Fruit fly (Drosophila melanogaster) whole organism, embryonic: ENCODE measurements around the gene Syn1.

Experiments
- Asciz ChIP-seq: fragments of 200-800 bp; sonication (Bioruptor generic); optimal IDR thresholded peaks from 2 replicates; lab custom pipeline; 2017; ENCODE audit warnings: missing biosample characterization, mild to moderate bottlenecking, missing genetic modification characterization, missing genetic modification reagents
- B-H1 ChIP-seq: fragments of 200-800 bp; sonication (Bioruptor generic); IDR thresholded peaks from 3 replicates; pipeline ENCODE4 v1.3.6; 2022; ENCODE audit warnings: missing biosample characterization, missing genetic modification characterization
- B-H2 ChIP-seq: fragments of 200-800 bp; sonication (Bioruptor generic); optimal IDR thresholded peaks from 2 replicates; lab custom pipeline; 2018; ENCODE audit warnings: missing biosample characterization, mild to moderate bottlenecking, missing genetic modification characterization
- Bteb2 ChIP-seq: fragments of 200-800 bp; sonication (Bioruptor generic); optimal IDR thresholded peaks from 2 replicates; lab custom pipeline; 2016; ENCODE audit warnings: missing biosample characterization, missing genetic modification characterization
- CG11247 ChIP-seq: fragments of 200-800 bp; sonication (Bioruptor generic); IDR thresholded peaks from 2 replicates; pipeline ENCODE4 v1.3.6; 2022; ENCODE audit warnings: missing biosample characterization, missing genetic modification characterization
- CG12219 ChIP-seq: fragments of 200-800 bp; sonication (Bioruptor generic); optimal IDR thresholded peaks from 3 replicates; lab custom pipeline; 2018; ENCODE audit warnings: missing biosample characterization, mild to moderate bottlenecking, missing genetic modification characterization
- CG13624 ChIP-seq: fragments of 200-800 bp; sonication (Bioruptor generic); optimal IDR thresholded peaks from 2 replicates; lab custom pipeline; 2016; ENCODE audit warnings: missing biosample characterization, missing genetic modification characterization
- CG15514 ChIP-seq: fragments of 200-800 bp; sonication (Bioruptor generic); optimal IDR thresholded peaks from 3 replicates; lab custom pipeline; 2017; ENCODE audit warnings: missing biosample characterization, missing genetic modification characterization, mild to moderate bottlenecking, moderate library complexity, missing genetic modification reagents
- CG1832 ChIP-seq: fragments of 200-800 bp; sonication (Bioruptor generic); optimal IDR thresholded peaks from 2 replicates; lab custom pipeline; 2017; ENCODE audit warnings: missing biosample characterization, mild to moderate bottlenecking, missing genetic modification characterization, inconsistent platforms
- CG3163 ChIP-seq: fragments of 200-800 bp; sonication (Bioruptor generic); optimal IDR thresholded peaks from 3 replicates; lab custom pipeline; 2016; ENCODE audit warnings: missing biosample characterization, missing genetic modification characterization
- CG32532 ChIP-seq: fragments of 200-800 bp; sonication (Bioruptor generic); IDR thresholded peaks from 2 replicates; pipeline ENCODE4 v1.3.6; 2022; ENCODE audit warnings: missing biosample characterization, missing genetic modification characterization
- CG43689 ChIP-seq: fragments of 200-800 bp; sonication (Bioruptor generic); IDR thresholded peaks from 2 replicates; pipeline ENCODE4 v1.3.6; 2022; ENCODE audit warnings: missing biosample characterization, missing genetic modification characterization
- CG6813 ChIP-seq: fragments of 200-800 bp; sonication (Bioruptor generic); optimal IDR thresholded peaks from 2 replicates; lab custom pipeline; 2017; ENCODE audit warnings: missing biosample characterization, missing genetic modification characterization, mild to moderate bottlenecking, moderate library complexity, missing genetic modification reagents
- CG6854 ChIP-seq: fragments of 200-800 bp; sonication (Bioruptor generic); optimal IDR thresholded peaks from 3 replicates; lab custom pipeline; 2017; ENCODE audit warnings: missing biosample characterization, mild to moderate bottlenecking, missing genetic modification characterization
- CG7745 ChIP-seq: fragments of 200-800 bp; sonication (Bioruptor generic); optimal IDR thresholded peaks from 2 replicates; lab custom pipeline; 2018; ENCODE audit warnings: missing biosample characterization, mild to moderate bottlenecking, missing genetic modification characterization, moderate library complexity
- CG7928 ChIP-seq: fragments of 200-800 bp; sonication (Bioruptor generic); optimal IDR thresholded peaks from 2 replicates; lab custom pipeline; 2017; ENCODE audit warnings: missing biosample characterization, mild to moderate bottlenecking, missing genetic modification characterization
- CG8359 ChIP-seq: fragments of 200-800 bp; sonication (Bioruptor generic); optimal IDR thresholded peaks from 2 replicates; lab custom pipeline; 2017; ENCODE audit warnings: missing biosample characterization, mild to moderate bottlenecking, missing genetic modification characterization, borderline replicate concordance
- CG8478 ChIP-seq: fragments of >200 bp; optimal IDR thresholded peaks from 2 replicates; lab custom pipeline; 2018
- CG9727 ChIP-seq: fragments of 200-800 bp; sonication (Bioruptor generic); optimal IDR thresholded peaks from 3 replicates; lab custom pipeline; 2017; ENCODE audit warnings: missing biosample characterization, mild to moderate bottlenecking, missing genetic modification characterization
- CkIIα-i1 ChIP-seq: fragments of 200-800 bp; sonication (Bioruptor generic); IDR thresholded peaks from 2 replicates; pipeline ENCODE4 v1.3.6; 2022; ENCODE audit warnings: missing biosample characterization, missing genetic modification characterization
- CrebB ChIP-seq: fragments of 200-800 bp; sonication (Bioruptor generic); optimal IDR thresholded peaks from 3 replicates; lab custom pipeline; 2018; ENCODE audit warnings: missing biosample characterization, mild to moderate bottlenecking, missing genetic modification characterization
- Deaf1 ChIP-seq: fragments of 200-800 bp; optimal IDR thresholded peaks from 3 replicates; lab custom pipeline; 2019; ENCODE audit warnings: missing biosample characterization, mild to moderate bottlenecking, missing genetic modification characterization, moderate library complexity
- E2f1 ChIP-seq: fragments of 200-800 bp; sonication (Bioruptor generic); IDR thresholded peaks from 2 replicates; pipeline ENCODE4 v1.3.6; 2022; ENCODE audit warnings: missing biosample characterization, missing genetic modification characterization
- Hr51 ChIP-seq, 2 experiments: fragments of 200-800 bp; sonication (Bioruptor generic); optimal IDR thresholded peaks; 2 replicates in 1 of 2; 3 replicates in 1 of 2; lab custom pipeline; 2016 to 2018; ENCODE audit warnings: missing biosample characterization in 2 of 2, missing genetic modification characterization in 2 of 2, mild to moderate bottlenecking in 1 of 2, moderate library complexity in 1 of 2
- Kr ChIP-seq: fragments of 200-800 bp; sonication (Bioruptor generic); optimal IDR thresholded peaks from 2 replicates; lab custom pipeline; 2017; ENCODE audit warnings: missing biosample characterization, mild to moderate bottlenecking, missing genetic modification characterization
- Optix ChIP-seq: fragments of 200-800 bp; sonication (Bioruptor generic); IDR thresholded peaks from 3 replicates; pipeline ENCODE4 v1.3.6; 2022; ENCODE audit warnings: missing biosample characterization, missing genetic modification characterization
- Ravus ChIP-seq: fragments of 200-800 bp; sonication (Bioruptor generic); IDR thresholded peaks from 2 replicates; pipeline ENCODE4 v1.3.6; 2022; ENCODE audit warnings: missing biosample characterization, missing genetic modification characterization
- Taf1 ChIP-seq: fragments of 200-800 bp; sonication (Bioruptor generic); IDR thresholded peaks from 2 replicates; pipeline ENCODE4 v1.3.6; 2022; ENCODE audit warnings: missing biosample characterization, missing genetic modification characterization
- al ChIP-seq: fragments of 200-800 bp; sonication (Bioruptor generic); IDR thresholded peaks from 2 replicates; pipeline ENCODE4 v1.3.6; 2022; ENCODE audit warnings: missing biosample characterization, missing genetic modification characterization
- ara ChIP-seq: fragments of 200-800 bp; sonication (Bioruptor generic); IDR thresholded peaks from 2 replicates; pipeline ENCODE4 v1.3.6; 2022; ENCODE audit warnings: missing biosample characterization, missing genetic modification characterization
- ase ChIP-seq: fragments of 200-800 bp; sonication (Bioruptor generic); IDR thresholded peaks from 3 replicates; pipeline ENCODE4 v1.3.6; 2022; ENCODE audit warnings: missing biosample characterization, missing genetic modification characterization
- cas ChIP-seq: fragments of 200-800 bp; sonication (Bioruptor generic); IDR thresholded peaks from 2 replicates; pipeline ENCODE4 v1.3.6; 2022; ENCODE audit warnings: missing biosample characterization, missing genetic modification characterization
- chm ChIP-seq: fragments of 200-800 bp; sonication (Bioruptor generic); IDR thresholded peaks from 2 replicates; pipeline ENCODE4 v1.3.6; 2022; ENCODE audit warnings: missing biosample characterization, missing genetic modification characterization
- crol ChIP-seq: fragments of 200-800 bp; sonication (Bioruptor generic); IDR thresholded peaks from 2 replicates; pipeline ENCODE4 v1.3.6; 2022; ENCODE audit warnings: missing biosample characterization, missing genetic modification characterization
- dati ChIP-seq: fragments of 200-800 bp; sonication (Bioruptor generic); IDR thresholded peaks from 2 replicates; pipeline ENCODE4 v1.3.6; 2022; ENCODE audit warnings: missing biosample characterization, missing genetic modification characterization
- gsb-n ChIP-seq: fragments of 200-800 bp; sonication (Bioruptor generic); optimal IDR thresholded peaks from 3 replicates; lab custom pipeline; 2018; ENCODE audit warnings: missing biosample characterization, mild to moderate bottlenecking, missing genetic modification characterization
- jing ChIP-seq: fragments of 200-800 bp; sonication (Bioruptor generic); optimal IDR thresholded peaks from 2 replicates; lab custom pipeline; 2018; ENCODE audit warnings: missing biosample characterization, mild to moderate bottlenecking, missing genetic modification characterization
- lab ChIP-seq: fragments of 200-800 bp; sonication (Bioruptor generic); optimal IDR thresholded peaks from 3 replicates; lab custom pipeline; 2017; ENCODE audit warnings: missing biosample characterization, missing genetic modification characterization, mild to moderate bottlenecking, moderate library complexity, missing genetic modification reagents
- pros ChIP-seq: fragments of 200-800 bp; sonication (Bioruptor generic); optimal IDR thresholded peaks from 3 replicates; lab custom pipeline; 2019; ENCODE audit warnings: missing biosample characterization, mild to moderate bottlenecking, missing genetic modification characterization, moderate library complexity
- sc ChIP-seq, 3 experiments: fragments of >200 bp in 2 of 3; fragments of 200-800 bp in 1 of 3; sonication (Bioruptor generic) in 1 of 3; optimal IDR thresholded peaks; 2 replicates in 2 of 3; 3 replicates in 1 of 3; lab custom pipeline; 2017; ENCODE audit warnings: mild to moderate bottlenecking in 1 of 3, missing biosample characterization in 1 of 3, missing genetic modification characterization in 1 of 3, missing genetic modification reagents in 1 of 3
- tap ChIP-seq: fragments of 200-800 bp; optimal IDR thresholded peaks from 3 replicates; lab custom pipeline; 2019; ENCODE audit warnings: missing biosample characterization, mild to moderate bottlenecking, missing genetic modification characterization, moderate library complexity
- tin ChIP-seq: fragments of 200-800 bp; sonication (Bioruptor generic); optimal IDR thresholded peaks from 3 replicates; lab custom pipeline; 2016; ENCODE audit warnings: missing biosample characterization, missing genetic modification characterization
- tio ChIP-seq: fragments of 200-800 bp; sonication (Bioruptor generic); optimal IDR thresholded peaks from 2 replicates; lab custom pipeline; 2017; ENCODE audit warnings: missing biosample characterization, missing genetic modification characterization, inconsistent platforms
- tna ChIP-seq: fragments of 200-800 bp; sonication (Bioruptor generic); IDR thresholded peaks from 2 replicates; pipeline ENCODE4 v1.3.6; 2022; ENCODE audit warnings: missing biosample characterization, missing genetic modification characterization; ENCODE audit not compliant: partially characterized antibody
- toy ChIP-seq: fragments of 200-800 bp; sonication (Bioruptor generic); IDR thresholded peaks from 2 replicates; pipeline ENCODE4 v1.3.6; 2022; ENCODE audit warnings: missing biosample characterization, missing genetic modification characterization
- twi ChIP-seq: fragments of 200-800 bp; optimal IDR thresholded peaks from 2 replicates; lab custom pipeline; 2019; ENCODE audit warnings: missing biosample characterization, mild to moderate bottlenecking, missing genetic modification characterization, moderate library complexity
- z ChIP-seq: fragments of 200-800 bp; sonication (Bioruptor generic); IDR thresholded peaks from 3 replicates; pipeline ENCODE4 v1.3.6; 2022; ENCODE audit warnings: missing biosample characterization, missing genetic modification characterization

The Syn1 gene

DNA sequence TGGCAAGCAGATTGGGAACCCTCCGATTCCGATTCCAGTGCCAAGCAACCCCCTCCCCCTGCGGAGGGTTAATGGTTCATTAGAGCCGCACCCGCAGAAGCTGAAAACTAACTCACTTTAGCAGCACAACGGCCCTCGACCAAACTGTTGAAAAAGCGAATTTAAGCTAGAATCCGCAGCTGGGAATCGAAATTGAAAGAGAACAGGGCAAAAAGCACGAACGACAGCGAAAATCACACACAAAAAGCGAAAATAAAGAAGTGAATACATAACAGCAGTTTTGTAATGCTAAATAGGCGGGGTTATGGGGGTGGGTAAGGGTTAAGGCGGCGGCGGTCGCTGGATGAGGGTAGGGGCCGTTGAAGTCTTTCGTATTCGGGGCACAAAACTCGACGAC, 42.6 kb downstream of the Syn1 start (continued):
- TF ChIP-seq toy (GFP tag; lab: Robert Waterston, UW): no peak
- no peak for TF ChIP-seq Deaf1
- no peak for TF ChIP-seq tio (GFP tag; lab: Kevin White, UChicago)
- TF ChIP-seq CrebB (tag; lab: Kevin White, UChicago): no peak
- TF ChIP-seq E2f1 (GFP tag; lab: Robert Waterston, UW): no peak
- no peak for TF ChIP-seq tin (GFP tag; lab: Kevin White, UChicago)
- no peak for TF ChIP-seq tap
- TF ChIP-seq al (GFP tag; lab: Robert Waterston, UW): no peak
- TF ChIP-seq CG43689 (GFP tag; lab: Robert Waterston, UW): no peak
- no peak for TF ChIP-seq B-H1 (GFP tag; lab: Robert Waterston, UW)
- peak; percentile 26 for TF ChIP-seq pros (GFP tag; lab: Kevin White, UChicago)
- no peak for TF ChIP-seq CG9727
- TF ChIP-seq z (GFP tag; lab: Robert Waterston, UW): no peak
- no peak for TF ChIP-seq CG15514 (GFP tag; lab: Kevin White, UChicago)
- no peak for TF ChIP-seq gsb-n (tag; lab: Kevin White, UChicago)
- no peak for TF ChIP-seq Bteb2 (GFP tag; lab: Kevin White, UChicago)
- TF ChIP-seq CG8359: no peak
- peak; percentile 11 for TF ChIP-seq Kr (GFP tag; lab: Kevin White, UChicago)
- TF ChIP-seq CG13624: no peak
- TF ChIP-seq sc (optimal IDR thresholded peaks at IDR 0.05; lab: Kevin White, UChicago): no peak
- no peak for TF ChIP-seq sc (GFP tag; optimal IDR thresholded peaks at IDR 0.05; lab: Kevin White, UChicago)
- no peak for TF ChIP-seq CG7928 (GFP tag; lab: Kevin White, UChicago)
- TF ChIP-seq twi: peak; percentile 89
- no peak for TF ChIP-seq CG7745 (tag; lab: Kevin White, UChicago)
- TF ChIP-seq Ravus (GFP tag; lab: Robert Waterston, UW): no peak
- TF ChIP-seq chm (GFP tag; lab: Robert Waterston, UW): 0 out of 2 replicates have a peak, but pooled peaks have one; percentile 22
- TF ChIP-seq lab: no peak
- no peak for TF ChIP-seq CG12219 (GFP tag; lab: Kevin White, UChicago)
- TF ChIP-seq CkIIα-i1 (GFP tag; lab: Robert Waterston, UW): no peak
- no peak for TF ChIP-seq CG6813 (GFP tag; lab: Kevin White, UChicago)
- no peak for TF ChIP-seq CG3163 (GFP tag; lab: Kevin White, UChicago)
- no peak for TF ChIP-seq B-H2 (GFP tag; lab: Kevin White, UChicago)
- no peak for TF ChIP-seq CG32532 (GFP tag; lab: Robert Waterston, UW)
- no peak for TF ChIP-seq Optix (GFP tag; lab: Robert Waterston, UW)
- no peak for TF ChIP-seq Taf1 (GFP tag; lab: Robert Waterston, UW)
- no peak for TF ChIP-seq dati (GFP tag; lab: Robert Waterston, UW)
- TF ChIP-seq CG6854 (GFP tag; lab: Kevin White, UChicago): no peak
- no peak for TF ChIP-seq CG8478 (lab: Kevin White, UChicago)
- TF ChIP-seq tna (GFP tag; lab: Robert Waterston, UW): no peak
- TF ChIP-seq ara (GFP tag; lab: Robert Waterston, UW): no peak
- no peak for TF ChIP-seq Asciz (GFP tag; lab: Kevin White, UChicago)
- no peak for TF ChIP-seq CG1832
- TF ChIP-seq CG11247 (GFP tag; lab: Robert Waterston, UW): peak; percentile 61; the same call in 1 of the 2 replicates
- TF ChIP-seq Hr51 (GFP tag; optimal IDR thresholded peaks at IDR 0.05; lab: Kevin White, UChicago): no peak
- TF ChIP-seq ase (GFP tag; lab: Robert Waterston, UW): no peak
- TF ChIP-seq crol (GFP tag; lab: Robert Waterston, UW): peak; percentile 25; the same call in 1 of the 2 replicates
- no peak for TF ChIP-seq jing (GFP tag; lab: Kevin White, UChicago)
- no peak for TF ChIP-seq cas
